Fruit fly (Drosophila melanogaster) whole organism, embryonic: ENCODE measurements around the gene aop.

Experiments used
- CG10267 ChIP-seq: fragments of 200-800 bp; sonication (Bioruptor generic); optimal IDR thresholded peaks from 2 replicates; lab custom pipeline; 2018; ENCODE audit warnings: missing biosample characterization, mild to moderate bottlenecking, missing genetic modification characterization, moderate library complexity
- CG10462 ChIP-seq: fragments of 200-800 bp; sonication (Bioruptor generic); optimal IDR thresholded peaks from 2 replicates; lab custom pipeline; 2016; ENCODE audit warnings: missing biosample characterization, missing genetic modification characterization
- CG10565 ChIP-seq: fragments of 200-800 bp; sonication (Bioruptor generic); optimal IDR thresholded peaks from 3 replicates; lab custom pipeline; 2016; ENCODE audit warnings: missing biosample characterization, mild to moderate bottlenecking, missing genetic modification characterization
- CG12769 ChIP-seq: fragments of 200-800 bp; sonication (Bioruptor generic); optimal IDR thresholded peaks from 2 replicates; lab custom pipeline; 2019; ENCODE audit warnings: missing biosample characterization, mild to moderate bottlenecking, missing genetic modification characterization, moderate library complexity
- CG13894 ChIP-seq: fragments of 200-800 bp; sonication (Bioruptor generic); optimal IDR thresholded peaks from 3 replicates; lab custom pipeline; 2018; ENCODE audit warnings: missing biosample characterization, mild to moderate bottlenecking, missing genetic modification characterization, moderate library complexity
- CG15073 ChIP-seq: fragments of 200-800 bp; sonication (Bioruptor generic); optimal IDR thresholded peaks from 2 replicates; lab custom pipeline; 2016; ENCODE audit warnings: missing biosample characterization, missing genetic modification characterization
- CG17186 ChIP-seq: fragments of 200-800 bp; sonication (Bioruptor generic); optimal IDR thresholded peaks from 3 replicates; lab custom pipeline; 2017; ENCODE audit warnings: missing biosample characterization, missing genetic modification reagents, missing genetic modification characterization
- CG17802 ChIP-seq: fragments of 200-800 bp; sonication (Bioruptor generic); optimal IDR thresholded peaks from 2 replicates; lab custom pipeline; 2018; ENCODE audit warnings: missing biosample characterization, mild to moderate bottlenecking, missing genetic modification characterization, moderate library complexity
- CG17829 ChIP-seq: fragments of 200-800 bp; optimal IDR thresholded peaks from 2 replicates; lab custom pipeline; 2019; ENCODE audit warnings: missing biosample characterization, mild to moderate bottlenecking, missing genetic modification characterization, moderate library complexity
- CG2678 ChIP-seq: fragments of 200-800 bp; sonication (Bioruptor generic); optimal IDR thresholded peaks from 3 replicates; lab custom pipeline; 2019; ENCODE audit warnings: missing biosample characterization, mild to moderate bottlenecking, missing genetic modification characterization, moderate library complexity
- CG7271 ChIP-seq: fragments of 200-800 bp; sonication (Bioruptor generic); optimal IDR thresholded peaks from 2 replicates; lab custom pipeline; 2018; ENCODE audit warnings: missing biosample characterization, mild to moderate bottlenecking, missing genetic modification characterization, moderate library complexity
- Deaf1 ChIP-seq: fragments of 200-800 bp; optimal IDR thresholded peaks from 3 replicates; lab custom pipeline; 2019; ENCODE audit warnings: missing biosample characterization, mild to moderate bottlenecking, missing genetic modification characterization, moderate library complexity
- Dip2 ChIP-seq: fragments of 200-800 bp; sonication (Bioruptor generic); IDR thresholded peaks from 2 replicates; pipeline ENCODE4 v1.3.6; 2022; ENCODE audit warnings: missing biosample characterization, missing genetic modification characterization
- Dp ChIP-seq: fragments of 200-800 bp; sonication (Bioruptor generic); optimal IDR thresholded peaks from 2 replicates; lab custom pipeline; 2018; ENCODE audit warnings: missing biosample characterization, mild to moderate bottlenecking, missing genetic modification characterization, moderate library complexity
- Gsc ChIP-seq: fragments of 200-800 bp; sonication (Bioruptor generic); IDR thresholded peaks from 2 replicates; pipeline ENCODE4 v1.3.6; 2022; ENCODE audit warnings: missing biosample characterization, missing genetic modification characterization
- Hr51 ChIP-seq, 2 experiments: fragments of 200-800 bp; sonication (Bioruptor generic); optimal IDR thresholded peaks; 2 replicates in 1 of 2; 3 replicates in 1 of 2; lab custom pipeline; 2016 to 2018; ENCODE audit warnings: missing biosample characterization in 2 of 2, missing genetic modification characterization in 2 of 2, mild to moderate bottlenecking in 1 of 2, moderate library complexity in 1 of 2
- Lim3 ChIP-seq: fragments of 200-800 bp; sonication (Bioruptor generic); IDR thresholded peaks from 2 replicates; pipeline ENCODE4 v1.3.6; 2022; ENCODE audit warnings: missing biosample characterization, missing genetic modification characterization
- MBD-R2 ChIP-seq: fragments of 200-800 bp; sonication (Bioruptor generic); IDR thresholded peaks from 2 replicates; pipeline ENCODE4 v1.3.6; 2022; ENCODE audit warnings: missing biosample characterization, missing genetic modification characterization
- Med ChIP-seq: fragments of 200-800 bp; sonication (Bioruptor generic); peaks from one replicate; lab custom pipeline; 2016; ENCODE audit warnings: missing biosample characterization, missing genetic modification characterization, mild to moderate bottlenecking, inconsistent platforms, moderate library complexity
- Neu2 ChIP-seq: fragments of 200-800 bp; sonication (Bioruptor generic); optimal IDR thresholded peaks from 3 replicates; lab custom pipeline; 2016; ENCODE audit warnings: missing biosample characterization, missing genetic modification characterization, borderline replicate concordance
- Rx ChIP-seq: fragments of 200-800 bp; sonication (Bioruptor generic); IDR thresholded peaks from 2 replicates; pipeline ENCODE4 v1.3.6; 2022; ENCODE audit warnings: missing biosample characterization, missing genetic modification characterization
- abd-A ChIP-seq: fragments of 200-800 bp; sonication (Bioruptor generic); optimal IDR thresholded peaks from 3 replicates; lab custom pipeline; 2019; ENCODE audit warnings: missing biosample characterization, mild to moderate bottlenecking, missing genetic modification characterization, moderate library complexity
- al ChIP-seq: fragments of 200-800 bp; sonication (Bioruptor generic); IDR thresholded peaks from 2 replicates; pipeline ENCODE4 v1.3.6; 2022; ENCODE audit warnings: missing biosample characterization, missing genetic modification characterization
- amos ChIP-seq: fragments of 200-800 bp; sonication (Bioruptor generic); IDR thresholded peaks from 2 replicates; pipeline ENCODE4 v1.3.6; 2022; ENCODE audit warnings: missing biosample characterization, missing genetic modification characterization; ENCODE audit not compliant: partially characterized antibody
- bigmax ChIP-seq: fragments of 200-800 bp; sonication (Bioruptor generic); optimal IDR thresholded peaks from 2 replicates; lab custom pipeline; 2018; ENCODE audit warnings: missing biosample characterization, mild to moderate bottlenecking, missing genetic modification characterization
- cas ChIP-seq: fragments of 200-800 bp; sonication (Bioruptor generic); IDR thresholded peaks from 2 replicates; pipeline ENCODE4 v1.3.6; 2022; ENCODE audit warnings: missing biosample characterization, missing genetic modification characterization
- ci ChIP-seq: fragments of 200-800 bp; sonication (Bioruptor generic); IDR thresholded peaks from 3 replicates; pipeline ENCODE4 v1.3.6; 2022; ENCODE audit warnings: missing biosample characterization, missing genetic modification characterization
- danr ChIP-seq: fragments of 200-800 bp; sonication (Bioruptor generic); IDR thresholded peaks from 2 replicates; pipeline ENCODE4 v1.3.6; 2022; ENCODE audit warnings: missing biosample characterization, missing genetic modification characterization
- esg ChIP-seq: fragments of 200-800 bp; sonication (Bioruptor generic); conservative IDR thresholded peaks from 2 replicates; pipeline ENCODE4 v1.3.6; 2022; ENCODE audit warnings: missing biosample characterization, missing genetic modification characterization
- exex ChIP-seq: fragments of 200-800 bp; sonication (Bioruptor generic); optimal IDR thresholded peaks from 4 replicates; lab custom pipeline; 2018; ENCODE audit warnings: missing biosample characterization, mild to moderate bottlenecking, missing genetic modification characterization, moderate library complexity
- ftz-f1 ChIP-seq: fragments of 200-800 bp; sonication (Bioruptor generic); optimal IDR thresholded peaks from 2 replicates; lab custom pipeline; 2016; ENCODE audit warnings: missing biosample characterization, missing genetic modification characterization
- grn ChIP-seq: fragments of 200-800 bp; sonication (Bioruptor generic); optimal IDR thresholded peaks from 3 replicates; lab custom pipeline; 2017; ENCODE audit warnings: missing biosample characterization, missing genetic modification characterization
- gsb ChIP-seq: fragments of 200-800 bp; sonication (Bioruptor generic); IDR thresholded peaks from 2 replicates; pipeline ENCODE4 v1.3.6; 2022; ENCODE audit warnings: missing biosample characterization, missing genetic modification characterization
- h ChIP-seq: fragments of >200 bp; optimal IDR thresholded peaks from 2 replicates; lab custom pipeline; 2017
- hb ChIP-seq: fragments of 200-800 bp; sonication (Bioruptor generic); IDR thresholded peaks from 3 replicates; pipeline ENCODE4 v1.3.6; 2022; ENCODE audit warnings: missing biosample characterization, missing genetic modification characterization; ENCODE audit not compliant: partially characterized antibody
- insv ChIP-seq, 2 experiments: fragments of 200-800 bp; sonication (Bioruptor generic); optimal IDR thresholded peaks; 3 replicates each; lab custom pipeline; 2016 to 2018; ENCODE audit warnings: missing biosample characterization in 2 of 2, missing genetic modification characterization in 2 of 2
- mld ChIP-seq: fragments of 200-800 bp; sonication (Bioruptor generic); IDR thresholded peaks from 3 replicates; pipeline ENCODE4 v1.3.6; 2022; ENCODE audit warnings: missing biosample characterization, missing genetic modification characterization; ENCODE audit not compliant: partially characterized antibody
- nerfin-2 ChIP-seq: fragments of 200-800 bp; sonication (Bioruptor generic); IDR thresholded peaks from 2 replicates; pipeline ENCODE4 v1.3.6; 2022; ENCODE audit warnings: missing biosample characterization, missing genetic modification characterization; ENCODE audit not compliant: partially characterized antibody
- nom ChIP-seq: fragments of 200-800 bp; sonication (Bioruptor generic); optimal IDR thresholded peaks from 2 replicates; lab custom pipeline; 2017; ENCODE audit warnings: missing biosample characterization, missing genetic modification characterization, mild to moderate bottlenecking, moderate library complexity, missing genetic modification reagents
- pita ChIP-seq: fragments of 200-800 bp; sonication (Bioruptor generic); optimal IDR thresholded peaks from 2 replicates; lab custom pipeline; 2017; ENCODE audit warnings: missing biosample characterization, mild to moderate bottlenecking, missing genetic modification characterization
- repo ChIP-seq: fragments of 200-800 bp; sonication (Bioruptor generic); optimal IDR thresholded peaks from 2 replicates; lab custom pipeline; 2016; ENCODE audit warnings: missing biosample characterization, missing genetic modification characterization
- ro ChIP-seq: fragments of 200-800 bp; sonication (Bioruptor generic); IDR thresholded peaks from 2 replicates; pipeline ENCODE4 v1.3.6; 2022; ENCODE audit warnings: missing biosample characterization, missing genetic modification characterization
- sd ChIP-seq: fragments of 200-800 bp; sonication (Bioruptor generic); optimal IDR thresholded peaks from 3 replicates; lab custom pipeline; 2018; ENCODE audit warnings: missing biosample characterization, mild to moderate bottlenecking, missing genetic modification characterization, moderate library complexity
- stwl ChIP-seq: fragments of 200-800 bp; sonication (Bioruptor generic); optimal IDR thresholded peaks from 3 replicates; lab custom pipeline; 2018; ENCODE audit warnings: missing biosample characterization, mild to moderate bottlenecking, missing genetic modification characterization, moderate library complexity
- sug ChIP-seq: fragments of 200-800 bp; optimal IDR thresholded peaks from 2 replicates; lab custom pipeline; 2019; ENCODE audit warnings: missing biosample characterization, mild to moderate bottlenecking, missing genetic modification characterization, moderate library complexity
- tap ChIP-seq: fragments of 200-800 bp; optimal IDR thresholded peaks from 3 replicates; lab custom pipeline; 2019; ENCODE audit warnings: missing biosample characterization, mild to moderate bottlenecking, missing genetic modification characterization, moderate library complexity
- tin ChIP-seq: fragments of 200-800 bp; sonication (Bioruptor generic); optimal IDR thresholded peaks from 3 replicates; lab custom pipeline; 2016; ENCODE audit warnings: missing biosample characterization, missing genetic modification characterization
- vfl ChIP-seq: fragments of 200-800 bp; sonication (Bioruptor generic); optimal IDR thresholded peaks from 2 replicates; lab custom pipeline; 2016; ENCODE audit warnings: missing biosample characterization, missing genetic modification characterization
- zen ChIP-seq: fragments of 200-800 bp; sonication (Bioruptor generic); optimal IDR thresholded peaks from 3 replicates; lab custom pipeline; 2018; ENCODE audit warnings: missing biosample characterization, mild to moderate bottlenecking, missing genetic modification characterization, moderate library complexity

The aop gene

dm6 chr2L:2195328-2195727 lies 16.8 kb upstream of the aop start:
- no peak for TF ChIP-seq tap (tag; lab: Kevin White, UChicago)
- no peak for TF ChIP-seq CG10267 (tag; lab: Kevin White, UChicago)
- no peak for TF ChIP-seq al
- no peak for TF ChIP-seq stwl (tag; lab: Kevin White, UChicago)
- peak in 1 of 2 experiments; percentile 53 for TF ChIP-seq insv (GFP tag; optimal IDR thresholded peaks at IDR 0.05; lab: Kevin White, UChicago)
- TF ChIP-seq CG17829 (tag; lab: Kevin White, UChicago) = no peak
- TF ChIP-seq mld (GFP tag; lab: Robert Waterston, UW) = no peak
- no peak for TF ChIP-seq abd-A (tag; lab: Kevin White, UChicago)
- no peak for TF ChIP-seq Gsc
- TF ChIP-seq zen (tag; lab: Kevin White, UChicago) = peak; percentile 16
- TF ChIP-seq CG2678 (tag; lab: Kevin White, UChicago) = no peak
- TF ChIP-seq pita (GFP tag; lab: Kevin White, UChicago) = peak; percentile 37
- TF ChIP-seq amos (GFP tag; lab: Robert Waterston, UW) = no peak
- no peak for TF ChIP-seq hb (GFP tag; lab: Robert Waterston, UW)
- no peak for TF ChIP-seq cas

- no peak for TF ChIP-seq hb (GFP tag; lab: Robert Waterston, UW)
- TF ChIP-seq exex (tag; lab: Kevin White, UChicago) = peak; percentile 19
- peak; percentile 66 for TF ChIP-seq CG13894 (tag; lab: Kevin White, UChicago)
- TF ChIP-seq Med (GFP tag; lab: Kevin White, UChicago) = peak; percentile 77
- peak; percentile 12 for TF ChIP-seq Deaf1
- TF ChIP-seq sug = peak; percentile 14
- TF ChIP-seq CG12769 (tag; lab: Kevin White, UChicago) = peak; percentile 22
- TF ChIP-seq CG7271 (tag; lab: Kevin White, UChicago) = no peak
- TF ChIP-seq sd = peak; percentile 22
- no peak for TF ChIP-seq vfl (GFP tag; lab: Kevin White, UChicago)
- TF ChIP-seq ftz-f1 = peak; percentile 10
- TF ChIP-seq, all 482 proteins: peak for 8
These were observed 15.8 kb upstream of the aop start for dm6 chr2L:2194305-2194828.

- no peak for TF ChIP-seq CG17802 (tag; lab: Kevin White, UChicago)
- no peak for TF ChIP-seq nerfin-2 (GFP tag; lab: Robert Waterston, UW)
- TF ChIP-seq CG10462 = no peak
- TF ChIP-seq danr = no peak
- peak; percentile 79 for TF ChIP-seq Dp (GFP tag; lab: Kevin White, UChicago)
- TF ChIP-seq Rx (GFP tag; lab: Robert Waterston, UW) = no peak
- TF ChIP-seq tin = no peak
- peak in 1 of 2 experiments; percentile 45 for TF ChIP-seq Hr51 (GFP tag; optimal IDR thresholded peaks at IDR 0.05; lab: Kevin White, UChicago)
- no peak for TF ChIP-seq Lim3 (GFP tag; lab: Robert Waterston, UW)
- TF ChIP-seq MBD-R2 (GFP tag; lab: Robert Waterston, UW) = no peak
- no peak for TF ChIP-seq Neu2 (GFP tag; lab: Kevin White, UChicago)
- no peak for TF ChIP-seq h (lab: Kevin White, UChicago)
- no peak for TF ChIP-seq ro (GFP tag; lab: Robert Waterston, UW)
- TF ChIP-seq ci = no peak
- peak; percentile 92 for TF ChIP-seq CG17186
- TF ChIP-seq CG10565 = no peak
- no peak for TF ChIP-seq esg (GFP tag; lab: Robert Waterston, UW)
- peak; percentile 66 for TF ChIP-seq nom (GFP tag; lab: Kevin White, UChicago)
- TF ChIP-seq gsb (GFP tag; lab: Robert Waterston, UW) = no peak
- peak; percentile 18 for TF ChIP-seq bigmax (GFP tag; lab: Kevin White, UChicago)
- TF ChIP-seq repo = peak; percentile 19
- TF ChIP-seq grn = no peak
- no peak for TF ChIP-seq Dip2 (GFP tag; lab: Robert Waterston, UW)
- TF ChIP-seq CG15073 (GFP tag; lab: Kevin White, UChicago) = no peak
These were observed 14.8 kb upstream of the aop start for dm6 chr2L:2193357-2193780.
